Worm (Caenorhabditis elegans) whole organism, young adult: ENCODE measurements around the gene srh-180.

Experiments
- B0336.3 ChIP-seq: fragments of 200-800 bp; sonication (Bioruptor generic); IDR thresholded peaks from 2 replicates; pipeline ENCODE4 v1.3.6; 2022; ENCODE audit warnings: missing genetic modification characterization, missing compliant biosample characterization
- F10E7.11 ChIP-seq: sonication (generic microtip); optimal IDR thresholded peaks from 2 replicates; lab custom pipeline; 2017; ENCODE audit warnings: mild to moderate bottlenecking, missing genetic modification characterization, moderate library complexity, missing compliant biosample characterization
- F22D6.2 ChIP-seq: sonication (generic microtip); optimal IDR thresholded peaks from 2 replicates; lab custom pipeline; 2016; ENCODE audit warnings: mild to moderate bottlenecking, missing genetic modification characterization, missing compliant biosample characterization
- F52B5.7 ChIP-seq: sonication (generic microtip); optimal IDR thresholded peaks from 2 replicates; lab custom pipeline; 2016; ENCODE audit warnings: mild to moderate bottlenecking, missing genetic modification characterization, missing compliant biosample characterization
- F57A8.1 ChIP-seq: fragments of 200-800 bp; sonication (Bioruptor generic); optimal IDR thresholded peaks from 2 replicates; lab custom pipeline; 2018; ENCODE audit warnings: mild to moderate bottlenecking, missing genetic modification characterization, moderate library complexity, missing compliant biosample characterization
- K12H6.12 ChIP-seq: fragments of 200-800 bp; sonication (Bioruptor generic); optimal IDR thresholded peaks from 2 replicates; lab custom pipeline; 2018; ENCODE audit warnings: mild to moderate bottlenecking, missing genetic modification characterization, missing compliant biosample characterization
- T07F8.4 ChIP-seq: sonication (generic microtip); optimal IDR thresholded peaks from 2 replicates; lab custom pipeline; 2016; ENCODE audit warnings: mild to moderate bottlenecking, missing genetic modification characterization, moderate library complexity, missing compliant biosample characterization
- Y56A3A.18 ChIP-seq: fragments of 200-800 bp; sonication (Bioruptor generic); IDR thresholded peaks from 2 replicates; pipeline ENCODE4 v1.3.6; 2022; ENCODE audit warnings: missing genetic modification reagents, missing genetic modification characterization, missing compliant biosample characterization
- Y95B8A.8 ChIP-seq: fragments of 200-800 bp; sonication (Bioruptor generic); IDR thresholded peaks from 2 replicates; pipeline ENCODE4 v1.3.6; 2022; ENCODE audit warnings: missing genetic modification reagents, missing genetic modification characterization, missing compliant biosample characterization
- ZK185.1 ChIP-seq: sonication (generic microtip); optimal IDR thresholded peaks from 2 replicates; lab custom pipeline; 2016; ENCODE audit warnings: mild to moderate bottlenecking, missing genetic modification characterization, missing compliant biosample characterization; ENCODE audit not compliant: poor library complexity, severe bottlenecking
- akir-1 ChIP-seq: fragments of 200-800 bp; sonication (Bioruptor generic); optimal IDR thresholded peaks from 2 replicates; lab custom pipeline; 2018; ENCODE audit warnings: mild to moderate bottlenecking, missing genetic modification characterization, moderate library complexity, missing compliant biosample characterization
- atf-7 ChIP-seq: sonication (generic microtip); optimal IDR thresholded peaks from 2 replicates; lab custom pipeline; 2017; ENCODE audit warnings: mild to moderate bottlenecking, missing genetic modification characterization, missing compliant biosample characterization
- attf-5 ChIP-seq: fragments of 200-800 bp; sonication (Bioruptor generic); optimal IDR thresholded peaks from 2 replicates; lab custom pipeline; 2018; ENCODE audit warnings: mild to moderate bottlenecking, missing genetic modification characterization, missing compliant biosample characterization
- attf-6 ChIP-seq: fragments of 200-800 bp; sonication (Bioruptor generic); IDR thresholded peaks from 2 replicates; pipeline ENCODE4 v1.3.6; 2022; ENCODE audit warnings: missing genetic modification reagents, missing genetic modification characterization, missing compliant biosample characterization
- bed-2 ChIP-seq: fragments of 200-800 bp; sonication (Bioruptor generic); IDR thresholded peaks from 2 replicates; pipeline ENCODE4 v1.3.6; 2022; ENCODE audit warnings: missing genetic modification reagents, missing genetic modification characterization, missing compliant biosample characterization
- cebp-1 ChIP-seq, 2 experiments: fragments of 200-800 bp in 1 of 2; sonication (Bioruptor generic) in 1 of 2; sonication (generic microtip) in 1 of 2; IDR thresholded peaks in 1 of 2; optimal IDR thresholded peaks in 1 of 2; 2 replicates each; pipeline versions ENCODE4 v1.3.6 to Lab custom; 2017 to 2022; ENCODE audit warnings: missing compliant biosample characterization in 2 of 2, missing genetic modification characterization in 2 of 2, mild to moderate bottlenecking in 1 of 2, missing genetic modification reagents in 1 of 2, moderate library complexity in 1 of 2
- cebp-2 ChIP-seq: fragments of 200-800 bp; sonication (Bioruptor generic); IDR thresholded peaks from 2 replicates; pipeline ENCODE4 v1.3.6; 2022; ENCODE audit warnings: missing genetic modification characterization, missing compliant biosample characterization
- ceh-40 ChIP-seq: fragments of 200-800 bp; sonication (Bioruptor generic); IDR thresholded peaks from 2 replicates; pipeline ENCODE4 v1.3.6; 2022; ENCODE audit warnings: missing genetic modification characterization, missing compliant biosample characterization
- chd-7 ChIP-seq: sonication (generic microtip); optimal IDR thresholded peaks from 2 replicates; lab custom pipeline; 2016; ENCODE audit warnings: mild to moderate bottlenecking, missing genetic modification characterization, moderate library complexity, missing compliant biosample characterization
- dox-1 ChIP-seq: fragments of 200-800 bp; sonication (Bioruptor generic); IDR thresholded peaks from 2 replicates; pipeline ENCODE4 v1.3.6; 2022; ENCODE audit warnings: missing genetic modification reagents, missing genetic modification characterization, missing compliant biosample characterization
- ets-4 ChIP-seq: fragments of 200-800 bp; sonication (Bioruptor generic); optimal IDR thresholded peaks from 2 replicates; lab custom pipeline; 2018; ENCODE audit warnings: mild to moderate bottlenecking, missing genetic modification characterization, missing compliant biosample characterization
- gei-17 ChIP-seq: fragments of 200-800 bp; sonication (Bioruptor generic); optimal IDR thresholded peaks from 2 replicates; lab custom pipeline; 2018; ENCODE audit warnings: mild to moderate bottlenecking, missing genetic modification characterization, missing compliant biosample characterization
- hlh-26 ChIP-seq: fragments of 200-800 bp; sonication (Bioruptor generic); conservative IDR thresholded peaks from 2 replicates; pipeline ENCODE4 v1.3.6; 2022; ENCODE audit warnings: missing genetic modification reagents, missing genetic modification characterization, missing compliant biosample characterization
- hmg-1.2 ChIP-seq: fragments of 200-800 bp; sonication (Bioruptor generic); IDR thresholded peaks from 2 replicates; pipeline ENCODE4 v1.3.6; 2022; ENCODE audit warnings: missing genetic modification reagents, missing genetic modification characterization, missing compliant biosample characterization
- hmg-20 ChIP-seq: fragments of 200-800 bp; sonication (Bioruptor generic); IDR thresholded peaks from 2 replicates; pipeline ENCODE4 v1.3.6; 2022; ENCODE audit warnings: missing genetic modification reagents, missing genetic modification characterization, missing compliant biosample characterization
- lag-1 ChIP-seq: fragments of 200-800 bp; sonication (Bioruptor generic); IDR thresholded peaks from 2 replicates; pipeline ENCODE4 v1.3.6; 2022; ENCODE audit warnings: missing genetic modification reagents, missing genetic modification characterization, missing compliant biosample characterization
- let-607 ChIP-seq, 2 experiments: fragments of 200-800 bp in 1 of 2; sonication (Bioruptor generic) in 1 of 2; sonication (generic microtip) in 1 of 2; optimal IDR thresholded peaks; 2 replicates each; lab custom pipeline; 2016 to 2018; ENCODE audit warnings: mild to moderate bottlenecking in 2 of 2, missing compliant biosample characterization in 2 of 2, missing genetic modification characterization in 2 of 2, moderate library complexity in 2 of 2, missing genotype in 1 of 2
- lin-54 ChIP-seq: fragments of 200-800 bp; sonication (Bioruptor generic); optimal IDR thresholded peaks from 2 replicates; lab custom pipeline; 2018; ENCODE audit warnings: mild to moderate bottlenecking, missing genetic modification characterization, missing compliant biosample characterization
- madf-10 ChIP-seq: sonication (generic microtip); optimal IDR thresholded peaks from 2 replicates; lab custom pipeline; 2016; ENCODE audit warnings: mild to moderate bottlenecking, missing genetic modification characterization, missing compliant biosample characterization
- nhr-27 ChIP-seq: fragments of 200-800 bp; sonication (Bioruptor generic); optimal IDR thresholded peaks from 2 replicates; lab custom pipeline; 2018; ENCODE audit warnings: mild to moderate bottlenecking, missing genetic modification characterization, moderate library complexity, missing compliant biosample characterization
- nhr-90 ChIP-seq: sonication (generic microtip); optimal IDR thresholded peaks from 2 replicates; lab custom pipeline; 2016; ENCODE audit warnings: missing genotype, mild to moderate bottlenecking, missing genetic modification characterization, missing compliant biosample characterization
- pbrm-1 ChIP-seq: fragments of 200-800 bp; sonication (Bioruptor generic); IDR thresholded peaks from 2 replicates; pipeline ENCODE4 v1.3.6; 2022; ENCODE audit warnings: missing genetic modification reagents, missing genetic modification characterization, missing compliant biosample characterization
- rpc-1 ChIP-seq, 2 experiments: fragments of 150-350 bp in 1 of 2; sonication (generic microtip) in 1 of 2; optimal IDR thresholded peaks; 2 replicates each; lab custom pipeline; 2014 to 2018; ENCODE audit warnings: missing biosample characterization in 1 of 2, missing genetic modification characterization in 1 of 2, missing genetic modification reagents in 1 of 2, missing genotype in 1 of 2
- snpc-1.1 ChIP-seq: sonication (generic microtip); optimal IDR thresholded peaks from 2 replicates; lab custom pipeline; 2017; ENCODE audit warnings: missing genetic modification characterization, mild to moderate bottlenecking, missing compliant biosample characterization, antibody characterized with exemption, moderate library complexity, missing genotype, missing genetic modification reagents; ENCODE audit not compliant: insufficient read depth
- snpc-1.3 ChIP-seq: sonication (generic microtip); optimal IDR thresholded peaks from 2 replicates; lab custom pipeline; 2017; ENCODE audit warnings: missing genetic modification characterization, mild to moderate bottlenecking, missing compliant biosample characterization, antibody characterized with exemption, moderate library complexity, missing genotype, missing genetic modification reagents; ENCODE audit not compliant: insufficient read depth
- snpc-3.4 ChIP-seq: sonication (generic microtip); optimal IDR thresholded peaks from 2 replicates; lab custom pipeline; 2017; ENCODE audit warnings: missing genetic modification characterization, mild to moderate bottlenecking, missing compliant biosample characterization, antibody characterized with exemption, moderate library complexity, missing genotype, missing genetic modification reagents
- snpc-4 ChIP-seq, 5 experiments: fragments of 150-350 bp in 1 of 5; sonication (generic microtip) in 4 of 5; optimal IDR thresholded peaks; 2 replicates each; lab custom pipeline; 2014 to 2018; ENCODE audit warnings: missing genetic modification characterization in 5 of 5, missing biosample characterization in 3 of 5, antibody characterized with exemption in 2 of 5, mild to moderate bottlenecking in 2 of 5, missing compliant biosample characterization in 2 of 5, missing genotype in 2 of 5, moderate library complexity in 2 of 5, missing genetic modification reagents in 1 of 5
- sptf-2 ChIP-seq: fragments of 200-800 bp; sonication (Bioruptor generic); optimal IDR thresholded peaks from 2 replicates; lab custom pipeline; 2018; ENCODE audit warnings: mild to moderate bottlenecking, missing genetic modification characterization, missing compliant biosample characterization
- unc-130 ChIP-seq: sonication (generic microtip); optimal IDR thresholded peaks from 2 replicates; lab custom pipeline; 2016; ENCODE audit warnings: missing genetic modification reagents, missing genetic modification characterization, missing compliant biosample characterization
- xnd-1 ChIP-seq: sonication (generic microtip); optimal IDR thresholded peaks from 2 replicates; lab custom pipeline; 2016; ENCODE audit warnings: missing genotype, missing genetic modification reagents, missing genetic modification characterization, missing compliant biosample characterization
- ztf-18 ChIP-seq: sonication (generic microtip); optimal IDR thresholded peaks from 2 replicates; lab custom pipeline; 2016; ENCODE audit warnings: missing genotype, mild to moderate bottlenecking, missing genetic modification characterization, missing compliant biosample characterization
- ztf-22 ChIP-seq: fragments of 200-800 bp; sonication (Bioruptor generic); optimal IDR thresholded peaks from 2 replicates; lab custom pipeline; 2018; ENCODE audit warnings: mild to moderate bottlenecking, missing genetic modification characterization, moderate library complexity, missing compliant biosample characterization
- ztf-28 ChIP-seq: fragments of 200-800 bp; sonication (Bioruptor generic); IDR thresholded peaks from 2 replicates; pipeline ENCODE4 v1.3.6; 2022; ENCODE audit warnings: missing genetic modification reagents, missing genetic modification characterization, missing compliant biosample characterization

The srh-180 gene

ce11 chrV:16350775-16351378 is 33.5 kb downstream of the srh-180 start (continued):
- TF ChIP-seq bed-2 (GFP tag; lab: Robert Waterston, UW) (no peak), ZK185.1 (tag; lab: Kevin White, UChicago) (no peak), ceh-40 (GFP tag; lab: Robert Waterston, UW) (no peak), gei-17 (GFP tag; lab: Kevin White, UChicago) (peak; percentile 12), attf-6 (GFP tag; lab: Robert Waterston, UW) (no peak), xnd-1 (tag; lab: Kevin White, UChicago) (no peak), ztf-22 (GFP tag; lab: Kevin White, UChicago) (no peak), akir-1 (GFP tag; lab: Kevin White, UChicago) (no peak), ztf-28 (GFP tag; lab: Robert Waterston, UW) (no peak), hlh-26 (GFP tag; lab: Robert Waterston, UW) (no peak), B0336.3 (GFP tag; lab: Robert Waterston, UW) (peak; percentile 47; the same call in 1 of the 2 replicates), dox-1 (GFP tag; lab: Robert Waterston, UW) (peak; percentile 42; the same call in 1 of the 2 replicates), unc-130 (GFP tag; lab: Kevin White, UChicago) (no peak), F57A8.1 (no peak), Y56A3A.18 (GFP tag; lab: Robert Waterston, UW) (0 out of 2 replicates have a peak, but pooled peaks have one; percentile 45), madf-10 (tag; lab: Kevin White, UChicago) (no peak), cebp-1 (GFP tag; IDR thresholded peaks at IDR 0.05; lab: Robert Waterston, UW) (no peak), cebp-1 (tag; optimal IDR thresholded peaks at IDR 0.05; lab: Kevin White, UChicago) (peak; percentile 61), F22D6.2 (tag; lab: Kevin White, UChicago) (no peak), rpc-1 (optimal IDR thresholded peaks at IDR 0.05; lab: Kevin White, UChicago) (no peak), rpc-1 (tag; optimal IDR thresholded peaks at IDR 0.05; lab: Kevin White, UChicago) (no peak), let-607 (tag; optimal IDR thresholded peaks at IDR 0.05; lab: Kevin White, UChicago) (no peak), hmg-1.2 (GFP tag; lab: Robert Waterston, UW) (peak; percentile 77), F10E7.11 (tag; lab: Kevin White, UChicago) (no peak), nhr-90 (tag; lab: Kevin White, UChicago) (no peak), snpc-3.4 (tag; lab: Kevin White, UChicago) (no peak)

DNA sequence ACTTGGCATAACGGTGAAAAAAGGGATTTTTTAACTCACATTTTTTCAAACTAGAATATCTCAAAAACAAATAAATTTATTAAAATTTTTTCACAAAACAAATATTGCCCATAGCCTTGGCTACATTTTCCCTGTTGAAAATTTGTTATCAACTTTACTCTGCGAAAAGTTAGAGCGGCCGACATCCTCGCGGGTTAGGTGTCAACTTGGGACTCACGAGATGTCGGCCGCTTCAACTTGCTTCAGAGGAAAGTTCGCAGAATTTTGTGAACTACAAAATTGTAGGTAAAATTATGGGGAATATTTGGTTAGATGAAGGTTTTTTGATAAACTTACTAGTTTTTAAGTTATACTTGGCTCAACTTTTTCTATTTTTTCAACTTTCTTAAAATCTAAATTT is 34.4 kb downstream of the srh-180 start:
- TF ChIP-seq snpc-1.1 (tag; lab: Kevin White, UChicago) (peak; percentile 20), T07F8.4 (tag; lab: Kevin White, UChicago) (no peak), snpc-4 (GFP tag; optimal IDR thresholded peaks at IDR 0.05; lab: Kevin White, UChicago) (no peak), snpc-4 (tag; optimal IDR thresholded peaks at IDR 0.05; lab: Kevin White, UChicago) (peak in 3 of 4 experiments; percentile 65 to 83 (median 82)), Y95B8A.8 (GFP tag; lab: Robert Waterston, UW) (no peak)
- TF ChIP-seq, all 124 proteins: peak for 2

DNA sequence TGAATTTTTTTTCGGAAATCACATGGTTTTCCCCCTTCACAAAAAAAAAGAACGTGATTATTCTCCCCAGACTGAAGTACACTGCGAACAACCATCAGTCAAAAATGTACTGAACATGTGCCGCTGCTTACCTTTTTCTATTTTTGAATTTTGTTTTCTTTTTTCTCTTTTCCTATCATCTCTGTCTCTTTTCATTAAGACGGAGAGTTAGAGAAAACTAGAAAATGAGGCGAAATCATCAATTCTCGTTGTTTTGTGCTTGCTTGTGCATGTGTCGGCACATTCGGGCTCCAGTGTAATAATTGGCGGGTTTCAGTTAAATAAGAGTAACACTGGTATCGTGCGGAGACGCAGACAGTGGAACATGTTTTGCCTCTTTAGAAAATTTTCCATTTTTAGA is 34.9 kb downstream of the srh-180 start:
- TF ChIP-seq K12H6.12 (tag; lab: Kevin White, UChicago): peak; percentile 58
- TF ChIP-seq pbrm-1 (GFP tag; lab: Robert Waterston, UW): 0 out of 2 replicates have a peak, but pooled peaks have one; percentile 32
- no peak for TF ChIP-seq F52B5.7 (tag; lab: Kevin White, UChicago)
- TF ChIP-seq cebp-2: no peak
- TF ChIP-seq ets-4: no peak
- no peak for TF ChIP-seq hmg-20
- TF ChIP-seq lin-54: peak; percentile 30
- no peak for TF ChIP-seq snpc-1.3 (tag; lab: Kevin White, UChicago)
- TF ChIP-seq atf-7 (tag; lab: Kevin White, UChicago): peak; percentile 1
- TF ChIP-seq lag-1: no peak
- peak; percentile 73 for TF ChIP-seq attf-5
- TF ChIP-seq ztf-18 (tag; lab: Kevin White, UChicago): no peak
- no peak for TF ChIP-seq chd-7 (tag; lab: Kevin White, UChicago)
- no peak for TF ChIP-seq nhr-27
- no peak for TF ChIP-seq sptf-2 (GFP tag; lab: Kevin White, UChicago)
